Fruit fly (Drosophila melanogaster): ENCODE results near the gene Ho.

Ho gene

DNA sequence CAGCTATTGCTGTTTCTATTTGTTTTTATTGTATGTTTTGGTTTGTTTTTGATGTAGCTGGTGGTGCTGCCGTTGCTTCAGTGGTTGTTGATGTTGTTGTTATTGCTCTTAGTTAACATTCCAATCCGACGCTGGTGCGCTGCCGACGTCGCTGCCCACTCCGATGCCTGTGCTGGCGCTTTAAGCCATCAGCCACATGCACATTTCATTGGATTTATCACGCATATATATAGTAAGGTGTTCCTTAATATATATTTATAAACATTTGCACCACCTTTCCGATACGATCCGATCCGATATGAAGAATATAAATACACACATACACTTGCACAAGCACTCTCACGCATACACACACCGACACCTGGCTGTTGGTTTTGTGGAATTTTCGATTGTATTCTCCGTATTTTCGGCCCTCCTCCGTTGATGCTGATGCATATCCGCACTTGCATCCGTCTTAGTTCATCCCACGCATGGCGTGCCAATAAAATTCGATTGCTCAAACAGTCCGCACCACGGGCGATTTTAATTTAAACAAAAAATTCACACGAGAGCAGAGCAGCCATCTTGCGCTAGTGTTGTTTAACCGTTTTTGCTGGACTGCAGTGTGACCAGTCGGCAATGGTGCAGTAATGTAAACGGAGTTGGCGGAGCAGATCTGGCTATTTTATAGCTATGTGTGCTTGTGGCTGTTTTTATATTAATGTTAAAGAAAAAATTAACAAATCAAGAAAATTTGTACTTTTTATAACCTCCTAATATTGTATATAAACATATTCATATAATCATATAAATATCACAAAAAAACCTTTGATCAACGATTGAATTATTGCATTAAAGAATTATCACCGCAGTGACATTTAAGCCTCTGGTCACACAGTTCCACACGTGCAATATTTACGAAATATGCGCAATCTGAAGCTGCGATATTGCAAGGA, 29.2 kb upstream of the Ho start, which contains the start of the genes Csk and Elp1 (continued):
- TF ChIP-seq Nf-YB (GFP tag; optimal IDR thresholded peaks at IDR 0.05) (peak; percentile 22), CG10147 (GFP tag; optimal IDR thresholded peaks at IDR 0.05) (peak; percentile 52), CG10654 (GFP tag; optimal IDR thresholded peaks at IDR 0.05) (peak; percentile 46), CG33557 (GFP tag; optimal IDR thresholded peaks at IDR 0.05) (peak; percentile 40), CHES-1-like (GFP tag; optimal IDR thresholded peaks at IDR 0.05) (peak; percentile 36), Scr (GFP tag; IDR thresholded peaks at IDR 0.05; ENCODE audit: partially characterized antibody) (peak; percentile 36; the same call in 1 of the 2 replicates), wor (GFP tag; IDR thresholded peaks at IDR 0.05) (no peak), NK7.1 (GFP tag; optimal IDR thresholded peaks at IDR 0.05) (no peak), H15 (GFP tag; IDR thresholded peaks at IDR 0.05) (no peak), fd102C (GFP tag; optimal IDR thresholded peaks at IDR 0.05) (peak; percentile 34), danr (GFP tag; IDR thresholded peaks at IDR 0.05) (no peak), gcm2 (GFP tag; optimal IDR thresholded peaks at IDR 0.05) (no peak), dysf (GFP tag; IDR thresholded peaks at IDR 0.05) (peak; percentile 49; the same call in 2 of the 3 replicates), nmo (GFP tag; optimal IDR thresholded peaks at IDR 0.05) (peak; percentile 86), CG17829 (tag; optimal IDR thresholded peaks at IDR 0.05) (peak; percentile 73), CG11085 (GFP tag; IDR thresholded peaks at IDR 0.05) (peak; percentile 40; the same call in 1 of the 2 replicates), dimm (GFP tag; IDR thresholded peaks at IDR 0.05) (no peak), peb (GFP tag; IDR thresholded peaks at IDR 0.05) (no peak), Oaz (GFP tag; IDR thresholded peaks at IDR 0.05) (no peak), NC2β (GFP tag; optimal IDR thresholded peaks at IDR 0.05) (no peak), CG1603 (tag; optimal IDR thresholded peaks at IDR 0.05) (peak; percentile 54), CG16779 (GFP tag; IDR thresholded peaks at IDR 0.05) (no peak), Sox102F (GFP tag; optimal IDR thresholded peaks at IDR 0.05) (peak; percentile 21), Eip74EF (GFP tag; optimal IDR thresholded peaks at IDR 0.05) (peak in 1 of 2 experiments; percentile 20), CG11504 (tag; optimal IDR thresholded peaks at IDR 0.05) (peak; percentile 75), CG12104 (GFP tag; optimal IDR thresholded peaks at IDR 0.05) (peak; percentile 68), br (optimal IDR thresholded peaks at IDR 0.05) (no peak), Hand (GFP tag; optimal IDR thresholded peaks at IDR 0.05) (no peak), CG10366 (GFP tag; IDR thresholded peaks at IDR 0.05) (peak; percentile 33; the same call in 1 of the 2 replicates), pho (GFP tag; optimal IDR thresholded peaks at IDR 0.05) (peak; percentile 3), emc (GFP tag; optimal IDR thresholded peaks at IDR 0.05) (no peak), Rfx (GFP tag; IDR thresholded peaks at IDR 0.05) (peak; percentile 68; the same call in 1 of the 2 replicates), ttk (GFP tag; IDR thresholded peaks at IDR 0.05) (no peak), pita (GFP tag; optimal IDR thresholded peaks at IDR 0.05) (no peak), pros (GFP tag; optimal IDR thresholded peaks at IDR 0.05) (no peak), knrl (GFP tag; IDR thresholded peaks at IDR 0.05; ENCODE audit: partially characterized antibody) (peak; percentile 23; the same call in 1 of the 3 replicates), CG3726 (GFP tag; IDR thresholded peaks at IDR 0.05) (no peak), B-H1 (GFP tag; IDR thresholded peaks at IDR 0.05) (no peak), CG17912 (GFP tag; optimal IDR thresholded peaks at IDR 0.05) (peak; percentile 12), CG14965 (GFP tag; optimal IDR thresholded peaks at IDR 0.05; ENCODE audit: borderline replicate concordance) (no peak), CG14860 (GFP tag; IDR thresholded peaks at IDR 0.05; ENCODE audit: partially characterized antibody) (no peak), Xbp1 (GFP tag; optimal IDR thresholded peaks at IDR 0.05) (peak; percentile 65), HLH3B (GFP tag; IDR thresholded peaks at IDR 0.05) (peak; percentile 52), Trl (optimal IDR thresholded peaks at IDR 0.05) (peak in 1 of 2 experiments; percentile 17), Trl (GFP tag; optimal IDR thresholded peaks at IDR 0.05) (no peak), CG2129 (GFP tag; IDR thresholded peaks at IDR 0.05; ENCODE audit: partially characterized antibody) (no peak), toy (GFP tag; IDR thresholded peaks at IDR 0.05) (no peak), CG5245 (GFP tag; optimal IDR thresholded peaks at IDR 0.05) (peak; percentile 12), CG3838 (GFP tag; optimal IDR thresholded peaks at IDR 0.05) (no peak)
